Fruit fly (Drosophila melanogaster): ENCODE measurements around the gene CG7542.

The CG7542 gene

DNA sequence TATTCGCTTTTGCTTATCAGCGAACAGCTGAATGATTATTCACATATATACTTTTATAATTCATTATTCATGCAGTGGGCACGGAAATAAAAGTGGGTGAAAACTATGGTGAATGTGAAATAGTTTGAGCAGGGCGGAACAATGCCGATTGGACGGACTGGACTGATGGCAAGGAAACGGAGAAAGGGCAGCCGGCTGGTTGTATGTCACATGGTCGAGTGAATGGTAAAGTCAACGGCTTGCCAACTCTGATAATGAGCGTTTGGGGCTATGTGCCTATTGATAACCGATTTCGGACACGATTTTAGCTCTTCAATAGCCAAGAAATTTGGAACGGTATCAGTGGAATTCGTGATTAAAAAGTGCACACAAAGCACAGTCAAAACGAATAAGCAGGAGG, 13.9 kb upstream of the CG7542 start:
- no peak for TF ChIP-seq CG30020 (tag; optimal IDR thresholded peaks at IDR 0.05)
- peak; percentile 51 for TF ChIP-seq exex (tag; optimal IDR thresholded peaks at IDR 0.05)
- TF ChIP-seq pfk (GFP tag; optimal IDR thresholded peaks at IDR 0.05): peak; percentile 86
- no peak for TF ChIP-seq CG7556 (GFP tag; optimal IDR thresholded peaks at IDR 0.05)
- TF ChIP-seq CG2199 (GFP tag; IDR thresholded peaks at IDR 0.05): 0 out of 3 replicates have a peak, but pooled peaks have one; percentile 36
- TF ChIP-seq CG14441 (GFP tag; IDR thresholded peaks at IDR 0.05): 0 out of 2 replicates have a peak, but pooled peaks have one; percentile 10
- no peak for TF ChIP-seq CG12769 (tag; optimal IDR thresholded peaks at IDR 0.05)
- peak; percentile 49; the same call in 1 of the 2 replicates for TF ChIP-seq vvl (GFP tag; IDR thresholded peaks at IDR 0.05)
- no peak for TF ChIP-seq E2f1 (GFP tag; IDR thresholded peaks at IDR 0.05)

- TF ChIP-seq zf30C (GFP tag; optimal IDR thresholded peaks at IDR 0.05) (no peak), CG17186 (GFP tag; optimal IDR thresholded peaks at IDR 0.05) (no peak), CG7372 (GFP tag; IDR thresholded peaks at IDR 0.05) (peak; percentile 93)
Observed at dm6 chr3L:17538250-17538649, 11.4 kb upstream of the CG7542 start.

- peak; percentile 44 for TF ChIP-seq CG6765 (GFP tag; optimal IDR thresholded peaks at IDR 0.05)
- no peak for TF ChIP-seq CG11247 (GFP tag; IDR thresholded peaks at IDR 0.05)
- TF ChIP-seq CG6813 (GFP tag; optimal IDR thresholded peaks at IDR 0.05): peak; percentile 43
- peak; percentile 77 for TF ChIP-seq Fer1 (GFP tag; optimal IDR thresholded peaks at IDR 0.05)
- TF ChIP-seq CG6854 (GFP tag; optimal IDR thresholded peaks at IDR 0.05): peak; percentile 5
- no peak for TF ChIP-seq ERR (GFP tag; optimal IDR thresholded peaks at IDR 0.05)
- peak; percentile 46 for TF ChIP-seq CrebB (tag; optimal IDR thresholded peaks at IDR 0.05)
- TF ChIP-seq BtbVII (GFP tag; optimal IDR thresholded peaks at IDR 0.05): peak; percentile 65
- peak; percentile 50 for TF ChIP-seq sens (GFP tag)
- peak; percentile 66 for TF ChIP-seq mirr (GFP tag; optimal IDR thresholded peaks at IDR 0.05)
- peak; percentile 18 for TF ChIP-seq MTF-1 (GFP tag; optimal IDR thresholded peaks at IDR 0.05; ENCODE audit: borderline replicate concordance)
- peak; percentile 88 for TF ChIP-seq exex (tag; optimal IDR thresholded peaks at IDR 0.05)
- peak; percentile 13 for TF ChIP-seq Asciz (GFP tag; optimal IDR thresholded peaks at IDR 0.05)
- peak; percentile 59 for TF ChIP-seq sug (tag; optimal IDR thresholded peaks at IDR 0.05)
- TF ChIP-seq usp (GFP tag; optimal IDR thresholded peaks at IDR 0.05): no peak
- peak; percentile 47 for TF ChIP-seq CG3281 (GFP tag; optimal IDR thresholded peaks at IDR 0.05)
- TF ChIP-seq croc (GFP tag; conservative IDR thresholded peaks at IDR 0.05): no peak
- no peak for TF ChIP-seq CG4707 (GFP tag; optimal IDR thresholded peaks at IDR 0.05)
- TF ChIP-seq CG10543 (GFP tag; optimal IDR thresholded peaks at IDR 0.05): peak; percentile 46
- TF ChIP-seq Atf6 (GFP tag; IDR thresholded peaks at IDR 0.05): 0 out of 2 replicates have a peak, but pooled peaks have one; percentile 13
- peak; percentile 9 for TF ChIP-seq CG13424 (tag; optimal IDR thresholded peaks at IDR 0.05)
- peak; percentile 77 for TF ChIP-seq CG13296 (GFP tag; optimal IDR thresholded peaks at IDR 0.05)
- TF ChIP-seq CG17568 (GFP tag; optimal IDR thresholded peaks at IDR 0.05): peak; percentile 59
- peak; percentile 44 for TF ChIP-seq CG7987 (GFP tag; optimal IDR thresholded peaks at IDR 0.05)
- peak; percentile 32 for TF ChIP-seq HmgZ (tag; optimal IDR thresholded peaks at IDR 0.05)
- no peak for TF ChIP-seq schlank (tag; optimal IDR thresholded peaks at IDR 0.05)
- no peak for TF ChIP-seq Aef1 (GFP tag; IDR thresholded peaks at IDR 0.05)
- peak; percentile 50 for TF ChIP-seq B-H2 (GFP tag; optimal IDR thresholded peaks at IDR 0.05)
- peak; percentile 24 for TF ChIP-seq CG12659 (GFP tag; optimal IDR thresholded peaks at IDR 0.05)
- no peak for TF ChIP-seq CG18476 (GFP tag; optimal IDR thresholded peaks at IDR 0.05)
- TF ChIP-seq caup (GFP tag; optimal IDR thresholded peaks at IDR 0.05; ENCODE audit: severe bottlenecking): peak; percentile 50
- peak; percentile 50 for TF ChIP-seq CG18599 (GFP tag; optimal IDR thresholded peaks at IDR 0.05)
- peak; percentile 2 for TF ChIP-seq CG15011 (GFP tag; optimal IDR thresholded peaks at IDR 0.05)
- no peak for TF ChIP-seq CG10147 (GFP tag; optimal IDR thresholded peaks at IDR 0.05)
- TF ChIP-seq CG34376 (GFP tag; optimal IDR thresholded peaks at IDR 0.05): peak; percentile 88
- TF ChIP-seq grn (GFP tag; optimal IDR thresholded peaks at IDR 0.05): peak; percentile 62
Observed at dm6 chr3L:17538907-17539306, 10.7 kb upstream of the CG7542 start.

Measured in whole organism, embryonic.